Fruit fly (Drosophila melanogaster) whole organism, embryonic: ENCODE data around the gene CG44142.

ENCODE experiments used
- Atf3 ChIP-seq: fragments of 200-800 bp; sonication (Bioruptor generic); optimal IDR thresholded peaks from 3 replicates; lab custom pipeline; 2016; ENCODE audit warnings: missing biosample characterization, missing genetic modification characterization
- CG10274 ChIP-seq: fragments of 200-800 bp; sonication (Bioruptor generic); optimal IDR thresholded peaks from 3 replicates; lab custom pipeline; 2017; ENCODE audit warnings: missing biosample characterization, mild to moderate bottlenecking, missing genetic modification characterization
- CG12659 ChIP-seq: fragments of 200-800 bp; sonication (Bioruptor generic); optimal IDR thresholded peaks from 3 replicates; lab custom pipeline; 2017; ENCODE audit warnings: mild to moderate bottlenecking, missing biosample characterization, missing genetic modification reagents, missing genetic modification characterization
- CG14710 ChIP-seq: fragments of 200-800 bp; sonication (Bioruptor generic); optimal IDR thresholded peaks from 3 replicates; lab custom pipeline; 2019; ENCODE audit warnings: missing biosample characterization, mild to moderate bottlenecking, missing genetic modification characterization, moderate library complexity
- CG14965 ChIP-seq: fragments of 200-800 bp; sonication (Bioruptor generic); optimal IDR thresholded peaks from 2 replicates; lab custom pipeline; 2016; ENCODE audit warnings: missing biosample characterization, missing genetic modification characterization, borderline replicate concordance
- CG1602 ChIP-seq: fragments of 200-800 bp; sonication (Bioruptor generic); optimal IDR thresholded peaks from 3 replicates; lab custom pipeline; 2016; ENCODE audit warnings: missing biosample characterization, missing genetic modification characterization
- CG17802 ChIP-seq: fragments of 200-800 bp; sonication (Bioruptor generic); optimal IDR thresholded peaks from 2 replicates; lab custom pipeline; 2018; ENCODE audit warnings: missing biosample characterization, mild to moderate bottlenecking, missing genetic modification characterization, moderate library complexity
- CG2199 ChIP-seq: fragments of 200-800 bp; sonication (Bioruptor generic); IDR thresholded peaks from 3 replicates; pipeline ENCODE4 v1.3.6; 2022; ENCODE audit warnings: missing biosample characterization, missing genetic modification characterization
- CG33557 ChIP-seq: fragments of 200-800 bp; sonication (Bioruptor generic); optimal IDR thresholded peaks from 2 replicates; lab custom pipeline; 2019; ENCODE audit warnings: missing biosample characterization, mild to moderate bottlenecking, missing genetic modification characterization, moderate library complexity
- CG4360 ChIP-seq: fragments of 200-800 bp; sonication (Bioruptor generic); IDR thresholded peaks from 2 replicates; pipeline ENCODE4 v1.3.6; 2022; ENCODE audit warnings: missing biosample characterization, missing genetic modification characterization
- CG4424 ChIP-seq: fragments of 200-800 bp; sonication (Bioruptor generic); optimal IDR thresholded peaks from 3 replicates; lab custom pipeline; 2016; ENCODE audit warnings: missing biosample characterization, missing genetic modification characterization
- CG4617 ChIP-seq: fragments of 200-800 bp; sonication (Bioruptor generic); optimal IDR thresholded peaks from 3 replicates; lab custom pipeline; 2016; ENCODE audit warnings: missing biosample characterization, missing genetic modification characterization, borderline replicate concordance
- CG6683 ChIP-seq: fragments of 200-800 bp; sonication (Bioruptor generic); optimal IDR thresholded peaks from 2 replicates; lab custom pipeline; 2017; ENCODE audit warnings: missing biosample characterization, mild to moderate bottlenecking, missing genetic modification characterization, missing genetic modification reagents
- CG6813 ChIP-seq: fragments of 200-800 bp; sonication (Bioruptor generic); optimal IDR thresholded peaks from 2 replicates; lab custom pipeline; 2017; ENCODE audit warnings: missing biosample characterization, missing genetic modification characterization, mild to moderate bottlenecking, moderate library complexity, missing genetic modification reagents
- CG7786 ChIP-seq: fragments of 200-800 bp; sonication (Bioruptor generic); optimal IDR thresholded peaks from 2 replicates; lab custom pipeline; 2016; ENCODE audit warnings: missing biosample characterization, missing genetic modification characterization
- Chrac-16 ChIP-seq: fragments of 200-800 bp; sonication (Bioruptor generic); optimal IDR thresholded peaks from 3 replicates; lab custom pipeline; 2016; ENCODE audit warnings: missing biosample characterization, missing genetic modification characterization
- D ChIP-seq, 2 experiments: fragments of 200-800 bp in 1 of 2; fragments of >200 bp in 1 of 2; sonication (Bioruptor generic) in 1 of 2; optimal IDR thresholded peaks; 2 replicates in 1 of 2; 3 replicates in 1 of 2; lab custom pipeline; 2017; ENCODE audit warnings: mild to moderate bottlenecking in 1 of 2, missing biosample characterization in 1 of 2, missing genetic modification characterization in 1 of 2, missing genetic modification reagents in 1 of 2
- GATAe ChIP-seq: fragments of 200-800 bp; sonication (Bioruptor generic); conservative IDR thresholded peaks from 2 replicates; pipeline ENCODE4 v1.3.6; 2022; ENCODE audit warnings: missing biosample characterization, missing genetic modification characterization
- Max ChIP-seq: fragments of 200-800 bp; sonication (Bioruptor generic); optimal IDR thresholded peaks from 2 replicates; lab custom pipeline; 2016; ENCODE audit warnings: missing biosample characterization, mild to moderate bottlenecking, missing genetic modification characterization
- Nf-YC ChIP-seq: fragments of 200-800 bp; optimal IDR thresholded peaks from 3 replicates; lab custom pipeline; 2019; ENCODE audit warnings: missing biosample characterization, mild to moderate bottlenecking, missing genetic modification characterization, moderate library complexity
- Optix ChIP-seq: fragments of 200-800 bp; sonication (Bioruptor generic); IDR thresholded peaks from 3 replicates; pipeline ENCODE4 v1.3.6; 2022; ENCODE audit warnings: missing biosample characterization, missing genetic modification characterization
- Pdp1 ChIP-seq, 2 experiments: fragments of 200-800 bp; sonication (Bioruptor generic); optimal IDR thresholded peaks; 3 replicates each; lab custom pipeline; 2016; ENCODE audit warnings: missing biosample characterization in 2 of 2, missing genetic modification characterization in 2 of 2, mild to moderate bottlenecking in 1 of 2, moderate library complexity in 1 of 2
- Xbp1 ChIP-seq: fragments of 200-800 bp; sonication (Bioruptor generic); optimal IDR thresholded peaks from 3 replicates; lab custom pipeline; 2016; ENCODE audit warnings: missing biosample characterization, mild to moderate bottlenecking, missing genetic modification characterization
- YL-1 ChIP-seq: fragments of 200-800 bp; sonication (Bioruptor generic); optimal IDR thresholded peaks from 3 replicates; lab custom pipeline; 2017; ENCODE audit warnings: missing biosample characterization, mild to moderate bottlenecking, missing genetic modification characterization
- bcd ChIP-seq: fragments of 200-800 bp; sonication (Bioruptor generic); optimal IDR thresholded peaks from 2 replicates; lab custom pipeline; 2017; ENCODE audit warnings: missing biosample characterization, mild to moderate bottlenecking, missing genetic modification characterization
- caup ChIP-seq: fragments of 200-800 bp; sonication (Bioruptor generic); optimal IDR thresholded peaks from 3 replicates; lab custom pipeline; 2017; ENCODE audit warnings: missing biosample characterization, mild to moderate bottlenecking, missing genetic modification characterization, moderate library complexity; ENCODE audit not compliant: severe bottlenecking
- chif ChIP-seq, 2 experiments: fragments of 200-800 bp; sonication (Bioruptor generic); optimal IDR thresholded peaks; 3 replicates each; lab custom pipeline; 2016; ENCODE audit warnings: missing biosample characterization in 2 of 2, missing genetic modification characterization in 2 of 2
- dm ChIP-seq: fragments of 200-800 bp; sonication (Bioruptor generic); optimal IDR thresholded peaks from 3 replicates; lab custom pipeline; 2016; ENCODE audit warnings: missing biosample characterization, missing genetic modification characterization
- emc ChIP-seq: fragments of 200-800 bp; sonication (Bioruptor generic); optimal IDR thresholded peaks from 2 replicates; lab custom pipeline; 2016; ENCODE audit warnings: missing biosample characterization, missing genetic modification characterization
- gem ChIP-seq: fragments of 200-800 bp; sonication (Bioruptor generic); optimal IDR thresholded peaks from 2 replicates; lab custom pipeline; 2019; ENCODE audit warnings: missing biosample characterization, mild to moderate bottlenecking, missing genetic modification characterization, moderate library complexity
- kni ChIP-seq: fragments of 200-800 bp; sonication (Bioruptor generic); optimal IDR thresholded peaks from 3 replicates; lab custom pipeline; 2017; ENCODE audit warnings: mild to moderate bottlenecking, missing biosample characterization, missing genetic modification reagents, missing genetic modification characterization
- knrl ChIP-seq: fragments of 200-800 bp; sonication (Bioruptor generic); IDR thresholded peaks from 3 replicates; pipeline ENCODE4 v1.3.6; 2022; ENCODE audit warnings: missing biosample characterization, missing genetic modification characterization; ENCODE audit not compliant: partially characterized antibody
- lola ChIP-seq, 3 experiments: fragments of >200 bp in 2 of 3; fragments of 200-800 bp in 1 of 3; sonication (Bioruptor generic) in 1 of 3; optimal IDR thresholded peaks; 2 replicates each; lab custom pipeline; 2017 to 2019; ENCODE audit warnings: missing biosample characterization in 3 of 3, missing genetic modification characterization in 3 of 3, mild to moderate bottlenecking in 1 of 3, moderate library complexity in 1 of 3
- luna ChIP-seq: fragments of 200-800 bp; sonication (Bioruptor generic); optimal IDR thresholded peaks from 2 replicates; lab custom pipeline; 2016; ENCODE audit warnings: missing biosample characterization, missing genetic modification characterization
- mam ChIP-seq: fragments of 200-800 bp; sonication (Bioruptor generic); optimal IDR thresholded peaks from 3 replicates; lab custom pipeline; 2016; ENCODE audit warnings: missing biosample characterization, missing genetic modification characterization
- phol ChIP-seq: fragments of 200-800 bp; sonication (Bioruptor generic); optimal IDR thresholded peaks from 3 replicates; lab custom pipeline; 2018; ENCODE audit warnings: missing biosample characterization, mild to moderate bottlenecking, missing genetic modification characterization, moderate library complexity
- pros ChIP-seq: fragments of 200-800 bp; sonication (Bioruptor generic); optimal IDR thresholded peaks from 3 replicates; lab custom pipeline; 2019; ENCODE audit warnings: missing biosample characterization, mild to moderate bottlenecking, missing genetic modification characterization, moderate library complexity
- psq ChIP-seq: fragments of 200-800 bp; sonication (Bioruptor generic); optimal IDR thresholded peaks from 2 replicates; lab custom pipeline; 2017; ENCODE audit warnings: missing biosample characterization, missing genetic modification characterization
- sc ChIP-seq, 3 experiments: fragments of >200 bp in 2 of 3; fragments of 200-800 bp in 1 of 3; sonication (Bioruptor generic) in 1 of 3; optimal IDR thresholded peaks; 2 replicates in 2 of 3; 3 replicates in 1 of 3; lab custom pipeline; 2017; ENCODE audit warnings: mild to moderate bottlenecking in 1 of 3, missing biosample characterization in 1 of 3, missing genetic modification characterization in 1 of 3, missing genetic modification reagents in 1 of 3
- sens-2 ChIP-seq: fragments of 200-800 bp; sonication (Bioruptor generic); IDR thresholded peaks from 2 replicates; pipeline ENCODE4 v1.3.6; 2022; ENCODE audit warnings: missing biosample characterization, missing genetic modification characterization
- shn ChIP-seq: fragments of 200-800 bp; sonication (Bioruptor generic); optimal IDR thresholded peaks from 3 replicates; lab custom pipeline; 2016; ENCODE audit warnings: missing biosample characterization, missing genetic modification characterization
- sqz ChIP-seq: fragments of 200-800 bp; sonication (Bioruptor generic); optimal IDR thresholded peaks from 3 replicates; lab custom pipeline; 2018; ENCODE audit warnings: missing biosample characterization, mild to moderate bottlenecking, missing genetic modification characterization
- vvl ChIP-seq: fragments of 200-800 bp; sonication (Bioruptor generic); IDR thresholded peaks from 2 replicates; pipeline ENCODE4 v1.3.6; 2022; ENCODE audit warnings: missing biosample characterization, missing genetic modification characterization
- yki ChIP-seq: fragments of >200 bp; optimal IDR thresholded peaks from 3 replicates; lab custom pipeline; 2018

The CG44142 gene

DNA sequence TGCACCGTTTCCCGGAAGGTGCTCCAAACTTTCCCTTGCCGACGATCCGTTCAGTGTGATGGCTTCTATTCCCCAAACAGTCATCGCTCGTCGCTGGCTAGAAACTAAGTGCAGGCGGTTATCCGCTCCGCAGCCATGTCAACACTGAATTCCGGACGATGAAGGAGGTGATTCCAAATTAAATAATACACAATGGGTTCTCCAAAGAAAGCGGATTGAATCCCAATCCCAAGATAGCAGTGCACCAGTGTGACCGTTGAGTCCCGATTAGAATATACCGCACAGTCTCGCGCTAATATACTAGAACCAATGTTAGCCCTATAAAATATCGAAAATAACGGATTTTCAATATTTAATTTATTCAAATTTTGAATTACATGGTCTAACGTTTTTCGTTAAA lies 41.2 kb downstream of the CG44142 start, which contains the start of gene TBC1D5 (continued):
- TF ChIP-seq CG14710 (tag; lab: Kevin White, UChicago) (peak; percentile 47), vvl (GFP tag; lab: Robert Waterston, UW) (peak; percentile 90), YL-1 (GFP tag; lab: Kevin White, UChicago) (peak; percentile 36), CG4424 (GFP tag; lab: Kevin White, UChicago) (no peak), CG10274 (GFP tag; lab: Kevin White, UChicago) (no peak)

DNA sequence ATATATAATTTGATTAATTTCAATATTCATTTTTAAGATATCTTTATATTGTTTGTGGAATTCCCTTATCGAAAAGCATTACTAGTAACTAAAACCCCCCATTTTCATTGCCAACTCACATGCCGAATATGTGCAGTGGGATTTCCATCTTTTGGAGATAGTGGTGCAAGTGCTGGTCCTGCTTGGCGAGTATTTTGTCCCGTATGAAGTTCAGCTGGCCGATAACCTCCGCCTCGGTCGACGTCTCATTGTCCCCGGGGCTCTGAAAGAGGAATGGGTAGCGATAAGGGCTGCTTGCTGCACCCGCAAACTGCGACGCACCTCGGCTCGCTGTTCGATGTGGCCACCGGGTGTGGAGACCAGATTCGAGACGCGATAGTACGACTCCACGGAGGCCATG lies 42.3 kb downstream of the CG44142 start:
- TF ChIP-seq Atf3 (GFP tag; lab: Kevin White, UChicago) (no peak), yki (lab: Kevin White, UChicago) (no peak), GATAe (GFP tag; lab: Robert Waterston, UW) (no peak), CG14965 (no peak), Optix (GFP tag; lab: Robert Waterston, UW) (no peak)

DNA sequence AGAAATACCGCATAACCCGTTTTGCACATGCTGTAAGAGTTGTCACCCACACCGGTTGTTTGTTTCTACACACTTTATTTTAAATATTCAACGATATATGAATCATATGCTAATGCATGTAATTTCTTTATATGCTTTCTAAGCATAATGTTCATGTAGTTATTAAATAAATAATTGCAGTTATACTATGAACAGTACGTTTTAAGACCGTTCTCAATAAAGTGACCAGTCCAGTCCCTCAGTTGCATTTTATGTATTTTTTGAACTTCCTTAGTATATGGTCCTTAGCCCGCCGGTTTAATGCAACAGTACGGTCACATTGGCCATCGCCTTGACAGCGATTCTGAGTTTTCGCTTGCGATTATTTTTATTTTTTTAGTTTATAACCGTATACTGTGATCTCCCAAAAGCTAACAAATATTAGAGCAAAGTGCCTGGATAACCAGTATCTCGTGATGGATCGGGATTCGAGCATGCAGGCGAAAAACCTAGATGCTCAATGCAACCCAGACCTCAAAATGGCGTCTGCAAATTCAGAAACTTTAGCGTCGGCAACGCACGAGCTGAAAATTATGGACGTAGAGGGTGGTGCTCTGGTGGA lies 48.8 kb downstream of the CG44142 start, which contains the start of gene Ravus:
Gene Ravus, minus strand, starts transcription at position 1 of the 601 bp plus-strand sequence.
- TF ChIP-seq sc (optimal IDR thresholded peaks at IDR 0.05; lab: Kevin White, UChicago), result no peak
- TF ChIP-seq sc (GFP tag; optimal IDR thresholded peaks at IDR 0.05; lab: Kevin White, UChicago), result peak; percentile 18
- peak; percentile 90 for TF ChIP-seq phol (tag; lab: Kevin White, UChicago)
- no peak for TF ChIP-seq CG4360 (GFP tag; lab: Robert Waterston, UW)
- TF ChIP-seq psq, result no peak
- peak; percentile 51 for TF ChIP-seq bcd (GFP tag; lab: Kevin White, UChicago)
- no peak for TF ChIP-seq caup (GFP tag; lab: Kevin White, UChicago)
- no peak for TF ChIP-seq sens-2 (GFP tag; lab: Robert Waterston, UW)
- TF ChIP-seq Pdp1 (GFP tag; optimal IDR thresholded peaks at IDR 0.05; lab: Kevin White, UChicago), result peak in 1 of 2 experiments; percentile 60
- TF ChIP-seq CG33557 (GFP tag; lab: Kevin White, UChicago), result no peak
- TF ChIP-seq CG2199 (GFP tag; lab: Robert Waterston, UW), result no peak
- TF ChIP-seq kni (GFP tag; lab: Kevin White, UChicago), result no peak
- TF ChIP-seq mam (GFP tag; lab: Kevin White, UChicago), result peak; percentile 50
- TF ChIP-seq knrl (GFP tag; lab: Robert Waterston, UW), result peak; percentile 45; the same call in 1 of the 3 replicates
- TF ChIP-seq dm (GFP tag; lab: Kevin White, UChicago), result peak; percentile 45
- TF ChIP-seq CG6813 (GFP tag; lab: Kevin White, UChicago), result no peak
- peak in 1 of 3 experiments; percentile 44 for TF ChIP-seq lola (GFP tag; optimal IDR thresholded peaks at IDR 0.05; lab: Kevin White, UChicago)
- peak; percentile 75 for TF ChIP-seq CG4617 (GFP tag; lab: Kevin White, UChicago)
- TF ChIP-seq CG1602 (GFP tag; lab: Kevin White, UChicago), result peak; percentile 35
- TF ChIP-seq CG6683 (GFP tag; lab: Kevin White, UChicago), result no peak
- no peak for TF ChIP-seq emc (GFP tag; lab: Kevin White, UChicago)
- TF ChIP-seq shn (GFP tag; lab: Kevin White, UChicago), result peak; percentile 18
- TF ChIP-seq CG7786 (GFP tag; lab: Kevin White, UChicago), result peak; percentile 7
- TF ChIP-seq gem, result no peak
- peak; percentile 72 for TF ChIP-seq CG12659 (GFP tag; lab: Kevin White, UChicago)
- TF ChIP-seq Xbp1 (GFP tag; lab: Kevin White, UChicago), result peak; percentile 51
- TF ChIP-seq Max (GFP tag; lab: Kevin White, UChicago), result peak; percentile 50
- TF ChIP-seq luna (GFP tag; lab: Kevin White, UChicago), result no peak
- no peak for TF ChIP-seq D (optimal IDR thresholded peaks at IDR 0.05; lab: Kevin White, UChicago)
- no peak for TF ChIP-seq D (GFP tag; optimal IDR thresholded peaks at IDR 0.05; lab: Kevin White, UChicago)
- no peak for TF ChIP-seq pros (GFP tag; lab: Kevin White, UChicago)
- TF ChIP-seq sqz (GFP tag; lab: Kevin White, UChicago), result no peak
- peak; percentile 4 for TF ChIP-seq CG17802 (tag; lab: Kevin White, UChicago)
- TF ChIP-seq Nf-YC (tag; lab: Kevin White, UChicago), result peak; percentile 55
- peak; percentile 47 for TF ChIP-seq Chrac-16 (GFP tag; lab: Kevin White, UChicago)
- TF ChIP-seq chif (GFP tag; optimal IDR thresholded peaks at IDR 0.05; lab: Kevin White, UChicago), result peak in 1 of 2 experiments; percentile 33
- TF ChIP-seq CG4424 (GFP tag; lab: Kevin White, UChicago), result peak; percentile 34
